Fruit fly (Drosophila melanogaster) whole organism, embryonic: ENCODE measurements around the gene Gr22b.

Experiments used
- B-H1 ChIP-seq: fragments of 200-800 bp; sonication (Bioruptor generic); IDR thresholded peaks from 3 replicates; pipeline ENCODE4 v1.3.6; 2022; ENCODE audit warnings: missing biosample characterization, missing genetic modification characterization
- B-H2 ChIP-seq: fragments of 200-800 bp; sonication (Bioruptor generic); optimal IDR thresholded peaks from 2 replicates; lab custom pipeline; 2018; ENCODE audit warnings: missing biosample characterization, mild to moderate bottlenecking, missing genetic modification characterization
- CG10209 ChIP-seq: fragments of 200-800 bp; sonication (Bioruptor generic); optimal IDR thresholded peaks from 3 replicates; lab custom pipeline; 2017; ENCODE audit warnings: missing biosample characterization, mild to moderate bottlenecking, missing genetic modification characterization, missing genetic modification reagents
- CG11456 ChIP-seq: fragments of 200-800 bp; sonication (Bioruptor generic); IDR thresholded peaks from 3 replicates; pipeline ENCODE4 v1.3.6; 2022; ENCODE audit warnings: missing biosample characterization, missing genetic modification characterization
- CG11696 ChIP-seq: fragments of 200-800 bp; sonication (Bioruptor generic); IDR thresholded peaks from 2 replicates; pipeline ENCODE4 v1.3.6; 2022; ENCODE audit warnings: missing biosample characterization, missing genetic modification characterization
- CG12071 ChIP-seq: fragments of 200-800 bp; sonication (Bioruptor generic); optimal IDR thresholded peaks from 3 replicates; lab custom pipeline; 2018; ENCODE audit warnings: missing biosample characterization, mild to moderate bottlenecking, missing genetic modification characterization
- CG12219 ChIP-seq: fragments of 200-800 bp; sonication (Bioruptor generic); optimal IDR thresholded peaks from 3 replicates; lab custom pipeline; 2018; ENCODE audit warnings: missing biosample characterization, mild to moderate bottlenecking, missing genetic modification characterization
- CG12236 ChIP-seq: fragments of 200-800 bp; sonication (Bioruptor generic); optimal IDR thresholded peaks from 2 replicates; lab custom pipeline; 2016; ENCODE audit warnings: missing biosample characterization, missing genetic modification characterization
- CG13296 ChIP-seq: fragments of 200-800 bp; sonication (Bioruptor generic); optimal IDR thresholded peaks from 3 replicates; lab custom pipeline; 2018; ENCODE audit warnings: missing biosample characterization, mild to moderate bottlenecking, missing genetic modification characterization
- CG14667 ChIP-seq: fragments of 200-800 bp; sonication (Bioruptor generic); IDR thresholded peaks from 2 replicates; pipeline ENCODE4 v1.3.6; 2022; ENCODE audit warnings: missing biosample characterization, missing genetic modification characterization
- CG14860 ChIP-seq: fragments of 200-800 bp; sonication (Bioruptor generic); IDR thresholded peaks from 3 replicates; pipeline ENCODE4 v1.3.6; 2022; ENCODE audit warnings: missing biosample characterization, missing genetic modification characterization; ENCODE audit not compliant: partially characterized antibody
- CG15011 ChIP-seq: fragments of 200-800 bp; sonication (Bioruptor generic); optimal IDR thresholded peaks from 3 replicates; lab custom pipeline; 2018; ENCODE audit warnings: missing biosample characterization, mild to moderate bottlenecking, missing genetic modification characterization
- CG1647 ChIP-seq: fragments of 200-800 bp; sonication (Bioruptor generic); optimal IDR thresholded peaks from 3 replicates; lab custom pipeline; 2016; ENCODE audit warnings: missing biosample characterization, missing genetic modification characterization
- CG17385 ChIP-seq: fragments of 200-800 bp; sonication (Bioruptor generic); optimal IDR thresholded peaks from 3 replicates; lab custom pipeline; 2018; ENCODE audit warnings: missing biosample characterization, mild to moderate bottlenecking, missing genetic modification characterization
- CG32532 ChIP-seq: fragments of 200-800 bp; sonication (Bioruptor generic); IDR thresholded peaks from 2 replicates; pipeline ENCODE4 v1.3.6; 2022; ENCODE audit warnings: missing biosample characterization, missing genetic modification characterization
- CG4282 ChIP-seq: fragments of 200-800 bp; sonication (Bioruptor generic); optimal IDR thresholded peaks from 2 replicates; lab custom pipeline; 2016; ENCODE audit warnings: missing biosample characterization, missing genetic modification characterization
- CG6765 ChIP-seq: fragments of 200-800 bp; sonication (Bioruptor generic); optimal IDR thresholded peaks from 3 replicates; lab custom pipeline; 2017; ENCODE audit warnings: missing biosample characterization, mild to moderate bottlenecking, missing genetic modification characterization
- CG7357 ChIP-seq: fragments of 200-800 bp; sonication (Bioruptor generic); IDR thresholded peaks from 3 replicates; pipeline ENCODE4 v1.3.6; 2022; ENCODE audit warnings: missing biosample characterization, missing genetic modification characterization
- CG7556 ChIP-seq: fragments of 200-800 bp; sonication (Bioruptor generic); optimal IDR thresholded peaks from 2 replicates; lab custom pipeline; 2017; ENCODE audit warnings: missing biosample characterization, mild to moderate bottlenecking, missing genetic modification characterization
- CG7839 ChIP-seq: fragments of 200-800 bp; sonication (Bioruptor generic); optimal IDR thresholded peaks from 3 replicates; lab custom pipeline; 2018; ENCODE audit warnings: missing biosample characterization, mild to moderate bottlenecking, missing genetic modification characterization, moderate library complexity
- CG9817 ChIP-seq: fragments of 200-800 bp; sonication (Bioruptor generic); optimal IDR thresholded peaks from 2 replicates; lab custom pipeline; 2018; ENCODE audit warnings: missing biosample characterization, mild to moderate bottlenecking, missing genetic modification characterization, moderate library complexity
- Camta ChIP-seq: fragments of 200-800 bp; sonication (Bioruptor generic); optimal IDR thresholded peaks from 2 replicates; lab custom pipeline; 2016; ENCODE audit warnings: missing biosample characterization, missing genetic modification characterization
- CoRest ChIP-seq: fragments of 200-800 bp; sonication (Bioruptor generic); optimal IDR thresholded peaks from 3 replicates; lab custom pipeline; 2018; ENCODE audit warnings: missing biosample characterization, mild to moderate bottlenecking, missing genetic modification characterization, moderate library complexity
- D19B ChIP-seq: fragments of 200-800 bp; sonication (Bioruptor generic); optimal IDR thresholded peaks from 2 replicates; lab custom pipeline; 2017; ENCODE audit warnings: missing biosample characterization, mild to moderate bottlenecking, missing genetic modification characterization
- Fer1 ChIP-seq: fragments of 200-800 bp; sonication (Bioruptor generic); optimal IDR thresholded peaks from 2 replicates; lab custom pipeline; 2017; ENCODE audit warnings: missing biosample characterization, mild to moderate bottlenecking, missing genetic modification characterization
- H2.0 ChIP-seq: fragments of 200-800 bp; sonication (Bioruptor generic); IDR thresholded peaks from 2 replicates; pipeline ENCODE4 v1.3.6; 2022; ENCODE audit warnings: missing biosample characterization, missing genetic modification characterization
- HLH54F ChIP-seq: fragments of 200-800 bp; sonication (Bioruptor generic); optimal IDR thresholded peaks from 3 replicates; lab custom pipeline; 2016; ENCODE audit warnings: missing biosample characterization, missing genetic modification characterization
- Hey ChIP-seq: fragments of 200-800 bp; sonication (Bioruptor generic); optimal IDR thresholded peaks from 3 replicates; lab custom pipeline; 2018; ENCODE audit warnings: missing biosample characterization, mild to moderate bottlenecking, missing genetic modification characterization
- HmgZ ChIP-seq: fragments of 200-800 bp; sonication (Bioruptor generic); optimal IDR thresholded peaks from 2 replicates; lab custom pipeline; 2018; ENCODE audit warnings: missing biosample characterization, mild to moderate bottlenecking, missing genetic modification characterization
- Ptx1 ChIP-seq: fragments of 200-800 bp; sonication (Bioruptor generic); IDR thresholded peaks from 2 replicates; pipeline ENCODE4 v1.3.6; 2022; ENCODE audit warnings: missing biosample characterization, missing genetic modification characterization
- ab ChIP-seq: fragments of 200-800 bp; sonication (Bioruptor generic); optimal IDR thresholded peaks from 2 replicates; lab custom pipeline; 2016; ENCODE audit warnings: missing biosample characterization, missing genetic modification characterization
- az2 ChIP-seq: fragments of 200-800 bp; sonication (Bioruptor generic); optimal IDR thresholded peaks from 3 replicates; lab custom pipeline; 2016; ENCODE audit warnings: missing biosample characterization, missing genetic modification characterization
- btn ChIP-seq: fragments of 200-800 bp; sonication (Bioruptor generic); optimal IDR thresholded peaks from 2 replicates; lab custom pipeline; 2016; ENCODE audit warnings: missing biosample characterization, missing genetic modification characterization
- ci ChIP-seq: fragments of 200-800 bp; sonication (Bioruptor generic); IDR thresholded peaks from 3 replicates; pipeline ENCODE4 v1.3.6; 2022; ENCODE audit warnings: missing biosample characterization, missing genetic modification characterization
- dati ChIP-seq: fragments of 200-800 bp; sonication (Bioruptor generic); IDR thresholded peaks from 2 replicates; pipeline ENCODE4 v1.3.6; 2022; ENCODE audit warnings: missing biosample characterization, missing genetic modification characterization
- dysf ChIP-seq: fragments of 200-800 bp; sonication (Bioruptor generic); IDR thresholded peaks from 3 replicates; pipeline ENCODE4 v1.3.6; 2022; ENCODE audit warnings: missing biosample characterization, missing genetic modification characterization
- fd3F ChIP-seq: fragments of 200-800 bp; sonication (Bioruptor generic); optimal IDR thresholded peaks from 2 replicates; lab custom pipeline; 2018; ENCODE audit warnings: missing biosample characterization, mild to moderate bottlenecking, missing genetic modification characterization, moderate library complexity
- gro ChIP-seq: fragments of 200-800 bp; sonication (Bioruptor generic); optimal IDR thresholded peaks from 2 replicates; lab custom pipeline; 2016; ENCODE audit warnings: missing biosample characterization, missing genetic modification characterization
- gsb-n ChIP-seq: fragments of 200-800 bp; sonication (Bioruptor generic); optimal IDR thresholded peaks from 3 replicates; lab custom pipeline; 2018; ENCODE audit warnings: missing biosample characterization, mild to moderate bottlenecking, missing genetic modification characterization
- hkb ChIP-seq, 2 experiments: fragments of 200-800 bp in 1 of 2; fragments of >200 bp in 1 of 2; sonication (Bioruptor generic) in 1 of 2; IDR thresholded peaks in 1 of 2; optimal IDR thresholded peaks in 1 of 2; 2 replicates each; pipeline versions ENCODE4 v1.3.6 to Lab custom; 2017 to 2022; ENCODE audit warnings: missing biosample characterization in 1 of 2, missing genetic modification characterization in 1 of 2
- jumu ChIP-seq: fragments of 200-800 bp; sonication (Bioruptor generic); optimal IDR thresholded peaks from 3 replicates; lab custom pipeline; 2016; ENCODE audit warnings: missing biosample characterization, missing genetic modification characterization
- lab ChIP-seq: fragments of 200-800 bp; sonication (Bioruptor generic); optimal IDR thresholded peaks from 3 replicates; lab custom pipeline; 2017; ENCODE audit warnings: missing biosample characterization, missing genetic modification characterization, mild to moderate bottlenecking, moderate library complexity, missing genetic modification reagents
- lilli ChIP-seq: fragments of 200-800 bp; sonication (Bioruptor generic); optimal IDR thresholded peaks from 3 replicates; lab custom pipeline; 2016; ENCODE audit warnings: missing biosample characterization, missing genetic modification characterization
- p53 ChIP-seq: fragments of 200-800 bp; sonication (Bioruptor generic); optimal IDR thresholded peaks from 2 replicates; lab custom pipeline; 2016; ENCODE audit warnings: missing biosample characterization, missing genetic modification characterization
- tna ChIP-seq: fragments of 200-800 bp; sonication (Bioruptor generic); IDR thresholded peaks from 2 replicates; pipeline ENCODE4 v1.3.6; 2022; ENCODE audit warnings: missing biosample characterization, missing genetic modification characterization; ENCODE audit not compliant: partially characterized antibody
- zen ChIP-seq: fragments of 200-800 bp; sonication (Bioruptor generic); optimal IDR thresholded peaks from 3 replicates; lab custom pipeline; 2018; ENCODE audit warnings: missing biosample characterization, mild to moderate bottlenecking, missing genetic modification characterization, moderate library complexity
- zfh1 ChIP-seq: fragments of 200-800 bp; sonication (Bioruptor generic); IDR thresholded peaks from 3 replicates; pipeline ENCODE4 v1.3.6; 2022; ENCODE audit warnings: missing biosample characterization, missing genetic modification characterization

Gr22b gene

DNA sequence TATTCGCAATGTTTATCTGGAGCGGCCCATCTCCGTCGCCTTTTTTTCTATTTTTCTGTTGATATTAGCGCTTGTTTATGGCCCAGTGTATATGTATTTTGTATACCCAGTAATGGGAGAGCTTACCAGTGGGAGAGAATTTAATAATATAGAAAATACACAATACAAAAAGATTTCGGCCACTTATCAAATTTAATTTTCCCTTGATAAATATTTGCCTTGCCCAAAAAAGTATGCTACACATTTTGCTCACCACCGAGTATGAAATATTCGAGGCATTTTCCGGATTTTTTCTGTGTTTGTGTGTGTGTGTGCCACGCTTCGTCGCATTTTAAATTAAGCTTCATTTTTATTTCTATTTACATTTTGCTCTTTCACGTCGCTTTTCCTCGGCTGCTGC lies 46.0 kb upstream of the Gr22b start (continued):
- TF ChIP-seq CG7357 (GFP tag; lab: Robert Waterston, UW) (0 out of 3 replicates have a peak, but pooled peaks have one; percentile 12), D19B (peak; percentile 32)

DNA sequence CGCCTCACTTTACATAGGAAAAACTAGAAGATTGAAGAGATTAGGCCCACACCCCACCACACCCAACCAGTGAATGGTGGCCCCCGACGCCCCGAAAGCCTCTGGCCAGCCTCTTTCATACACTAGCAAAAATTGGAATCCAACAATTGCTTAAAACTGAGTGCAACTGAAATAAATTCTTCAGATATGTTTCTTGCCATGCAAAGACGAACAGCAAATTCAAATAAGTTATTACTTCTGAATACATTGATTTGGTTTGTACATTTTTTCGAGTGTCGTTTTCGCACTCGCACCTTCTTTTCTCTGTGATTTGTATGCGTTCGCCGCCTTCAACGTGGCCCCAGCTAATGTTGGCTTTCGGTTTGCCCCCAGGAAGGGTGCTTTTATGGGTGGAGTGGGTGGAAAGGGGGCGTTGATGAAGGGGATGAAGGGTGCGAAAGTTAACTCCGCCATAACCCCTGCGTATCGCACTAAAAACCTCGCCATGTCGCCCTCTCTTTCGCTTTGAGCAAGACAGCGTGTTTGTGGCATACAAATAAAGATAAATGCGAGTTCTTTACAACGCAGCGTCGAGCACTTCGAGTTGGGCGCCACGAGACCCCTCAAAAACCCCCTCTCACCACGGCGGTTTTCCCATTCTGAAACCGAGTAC lies 44.8 kb upstream of the Gr22b start:
- TF ChIP-seq az2 (peak; percentile 27), CG12071 (GFP tag; lab: Kevin White, UChicago) (peak; percentile 7), dysf (GFP tag; lab: Robert Waterston, UW) (peak; percentile 54; the same call in 2 of the 3 replicates), fd3F (GFP tag; lab: Kevin White, UChicago) (peak; percentile 29), CG9817 (tag; lab: Kevin White, UChicago) (peak; percentile 35), CG4282 (no peak), CG17385 (GFP tag; lab: Kevin White, UChicago) (peak; percentile 35), CG15011 (peak; percentile 0), CG14667 (GFP tag; lab: Robert Waterston, UW) (0 out of 2 replicates have a peak, but pooled peaks have one; percentile 41), zfh1 (0 out of 3 replicates have a peak, but pooled peaks have one; percentile 7), CG11696 (GFP tag; lab: Robert Waterston, UW) (0 out of 2 replicates have a peak, but pooled peaks have one; percentile 29), Camta (GFP tag; lab: Kevin White, UChicago) (no peak), hkb (optimal IDR thresholded peaks at IDR 0.05; lab: Kevin White, UChicago) (no peak), hkb (GFP tag; IDR thresholded peaks at IDR 0.05; lab: Robert Waterston, UW) (0 out of 2 replicates have a peak, but pooled peaks have one; percentile 45), Hey (no peak), H2.0 (peak; percentile 46), ab (GFP tag; lab: Kevin White, UChicago) (no peak), btn (GFP tag; lab: Kevin White, UChicago) (no peak), lab (GFP tag; lab: Kevin White, UChicago) (peak; percentile 74), HmgZ (tag; lab: Kevin White, UChicago) (peak; percentile 15), CG12236 (no peak), zen (tag; lab: Kevin White, UChicago) (no peak), Ptx1 (GFP tag; lab: Robert Waterston, UW) (peak; percentile 57), B-H2 (GFP tag; lab: Kevin White, UChicago) (no peak), CG32532 (GFP tag; lab: Robert Waterston, UW) (peak; percentile 52; the same call in 1 of the 2 replicates), CG11456 (GFP tag; lab: Robert Waterston, UW) (no peak), CG12219 (GFP tag; lab: Kevin White, UChicago) (peak; percentile 8), CG6765 (no peak), CG13296 (GFP tag; lab: Kevin White, UChicago) (peak; percentile 24), lilli (GFP tag; lab: Kevin White, UChicago) (peak; percentile 55), HLH54F (GFP tag; lab: Kevin White, UChicago) (peak; percentile 47), CG10209 (GFP tag; lab: Kevin White, UChicago) (peak; percentile 6), tna (GFP tag; lab: Robert Waterston, UW) (no peak), CG7556 (GFP tag; lab: Kevin White, UChicago) (peak; percentile 41), gro (no peak), p53 (GFP tag; lab: Kevin White, UChicago) (no peak), ci (GFP tag; lab: Robert Waterston, UW) (peak; percentile 70; the same call in 2 of the 3 replicates), dati (GFP tag; lab: Robert Waterston, UW) (0 out of 2 replicates have a peak, but pooled peaks have one; percentile 4), B-H1 (GFP tag; lab: Robert Waterston, UW) (0 out of 3 replicates have a peak, but pooled peaks have one; percentile 21), Fer1 (GFP tag; lab: Kevin White, UChicago) (peak; percentile 54), CoRest (tag; lab: Kevin White, UChicago) (peak; percentile 42), CG1647 (no peak), gsb-n (tag; lab: Kevin White, UChicago) (no peak), jumu (GFP tag; lab: Kevin White, UChicago) (no peak), CG7839 (tag; lab: Kevin White, UChicago) (peak; percentile 46), CG14860 (GFP tag; lab: Robert Waterston, UW) (no peak)
